Worm (Caenorhabditis elegans) whole organism, young adult: ENCODE results near the gene T05C12.1.

Experiments
- B0019.2 ChIP-seq: fragments of 200-800 bp; sonication (Bioruptor generic); conservative IDR thresholded peaks from 2 replicates; pipeline ENCODE4 v1.3.6; 2022; ENCODE audit warnings: missing genetic modification reagents, missing genetic modification characterization, missing compliant biosample characterization
- B0261.1 ChIP-seq: sonication (generic microtip); optimal IDR thresholded peaks from 2 replicates; lab custom pipeline; 2016; ENCODE audit warnings: mild to moderate bottlenecking, missing genetic modification characterization, moderate library complexity, missing compliant biosample characterization
- C17E4.6 ChIP-seq: fragments of 200-800 bp; sonication (Bioruptor generic); IDR thresholded peaks from 2 replicates; pipeline ENCODE4 v1.3.6; 2022; ENCODE audit warnings: missing genetic modification reagents, missing genetic modification characterization, missing compliant biosample characterization
- F57A8.1 ChIP-seq: fragments of 200-800 bp; sonication (Bioruptor generic); optimal IDR thresholded peaks from 2 replicates; lab custom pipeline; 2018; ENCODE audit warnings: mild to moderate bottlenecking, missing genetic modification characterization, moderate library complexity, missing compliant biosample characterization
- F57C9.4 ChIP-seq: sonication (generic microtip); optimal IDR thresholded peaks from 2 replicates; lab custom pipeline; 2017; ENCODE audit warnings: mild to moderate bottlenecking, missing genetic modification characterization, missing compliant biosample characterization
- K12H6.12 ChIP-seq: fragments of 200-800 bp; sonication (Bioruptor generic); optimal IDR thresholded peaks from 2 replicates; lab custom pipeline; 2018; ENCODE audit warnings: mild to moderate bottlenecking, missing genetic modification characterization, missing compliant biosample characterization
- T07F8.4 ChIP-seq: sonication (generic microtip); optimal IDR thresholded peaks from 2 replicates; lab custom pipeline; 2016; ENCODE audit warnings: mild to moderate bottlenecking, missing genetic modification characterization, moderate library complexity, missing compliant biosample characterization
- T26A5.8 ChIP-seq: sonication (generic microtip); optimal IDR thresholded peaks from 2 replicates; lab custom pipeline; 2016; ENCODE audit warnings: missing genetic modification characterization, missing compliant biosample characterization
- Y53F4B.3 ChIP-seq: fragments of 200-800 bp; sonication (Bioruptor generic); IDR thresholded peaks from 2 replicates; pipeline ENCODE4 v1.3.6; 2022; ENCODE audit warnings: missing genetic modification reagents, missing genetic modification characterization, missing compliant biosample characterization
- Y67H2A.10 ChIP-seq: fragments of 200-800 bp; sonication (Bioruptor generic); conservative IDR thresholded peaks from 2 replicates; pipeline ENCODE4 v1.3.6; 2022; ENCODE audit warnings: missing genetic modification reagents, missing genetic modification characterization, missing compliant biosample characterization
- Y79H2A.3 ChIP-seq: fragments of 200-800 bp; sonication (Bioruptor generic); conservative IDR thresholded peaks from 2 replicates; pipeline ENCODE4 v1.3.6; 2022; ENCODE audit warnings: missing genetic modification reagents, missing genetic modification characterization, missing compliant biosample characterization
- ZK185.1 ChIP-seq: sonication (generic microtip); optimal IDR thresholded peaks from 2 replicates; lab custom pipeline; 2016; ENCODE audit warnings: mild to moderate bottlenecking, missing genetic modification characterization, missing compliant biosample characterization; ENCODE audit not compliant: poor library complexity, severe bottlenecking
- aptf-2 ChIP-seq: fragments of 200-800 bp; sonication (Bioruptor generic); conservative IDR thresholded peaks from 2 replicates; pipeline ENCODE4 v1.3.6; 2022; ENCODE audit warnings: missing genetic modification reagents, missing genetic modification characterization, missing compliant biosample characterization
- atf-7 ChIP-seq: sonication (generic microtip); optimal IDR thresholded peaks from 2 replicates; lab custom pipeline; 2017; ENCODE audit warnings: mild to moderate bottlenecking, missing genetic modification characterization, missing compliant biosample characterization
- attf-3 ChIP-seq: fragments of 200-800 bp; sonication (Bioruptor generic); conservative IDR thresholded peaks from 2 replicates; pipeline ENCODE4 v1.3.6; 2022; ENCODE audit warnings: missing genetic modification reagents, missing genetic modification characterization, missing compliant biosample characterization
- attf-5 ChIP-seq: fragments of 200-800 bp; sonication (Bioruptor generic); optimal IDR thresholded peaks from 2 replicates; lab custom pipeline; 2018; ENCODE audit warnings: mild to moderate bottlenecking, missing genetic modification characterization, missing compliant biosample characterization
- bed-2 ChIP-seq: fragments of 200-800 bp; sonication (Bioruptor generic); IDR thresholded peaks from 2 replicates; pipeline ENCODE4 v1.3.6; 2022; ENCODE audit warnings: missing genetic modification reagents, missing genetic modification characterization, missing compliant biosample characterization
- cebp-1 ChIP-seq, 2 experiments: fragments of 200-800 bp in 1 of 2; sonication (Bioruptor generic) in 1 of 2; sonication (generic microtip) in 1 of 2; IDR thresholded peaks in 1 of 2; optimal IDR thresholded peaks in 1 of 2; 2 replicates each; pipeline versions ENCODE4 v1.3.6 to Lab custom; 2017 to 2022; ENCODE audit warnings: missing compliant biosample characterization in 2 of 2, missing genetic modification characterization in 2 of 2, mild to moderate bottlenecking in 1 of 2, missing genetic modification reagents in 1 of 2, moderate library complexity in 1 of 2
- ceh-100 ChIP-seq: fragments of 200-800 bp; sonication (Bioruptor generic); IDR thresholded peaks from 2 replicates; pipeline ENCODE4 v1.3.6; 2022; ENCODE audit warnings: missing genetic modification reagents, missing genetic modification characterization, missing compliant biosample characterization
- ceh-27 ChIP-seq: fragments of 200-800 bp; sonication (Bioruptor generic); optimal IDR thresholded peaks from 2 replicates; lab custom pipeline; 2018; ENCODE audit warnings: mild to moderate bottlenecking, missing genetic modification characterization, moderate library complexity, missing compliant biosample characterization
- ceh-79 ChIP-seq: sonication (generic microtip); optimal IDR thresholded peaks from 2 replicates; lab custom pipeline; 2017; ENCODE audit warnings: mild to moderate bottlenecking, missing genetic modification characterization, missing compliant biosample characterization
- ceh-91 ChIP-seq: fragments of 200-800 bp; sonication (Bioruptor generic); IDR thresholded peaks from 2 replicates; pipeline ENCODE4 v1.3.6; 2022; ENCODE audit warnings: missing genetic modification reagents, missing genetic modification characterization, missing compliant biosample characterization
- dox-1 ChIP-seq: fragments of 200-800 bp; sonication (Bioruptor generic); IDR thresholded peaks from 2 replicates; pipeline ENCODE4 v1.3.6; 2022; ENCODE audit warnings: missing genetic modification reagents, missing genetic modification characterization, missing compliant biosample characterization
- fkh-3 ChIP-seq: sonication (generic microtip); optimal IDR thresholded peaks from 2 replicates; lab custom pipeline; 2016; ENCODE audit warnings: mild to moderate bottlenecking, missing genetic modification characterization, missing compliant biosample characterization
- gei-17 ChIP-seq: fragments of 200-800 bp; sonication (Bioruptor generic); optimal IDR thresholded peaks from 2 replicates; lab custom pipeline; 2018; ENCODE audit warnings: mild to moderate bottlenecking, missing genetic modification characterization, missing compliant biosample characterization
- hlh-12 ChIP-seq: sonication (generic microtip); optimal IDR thresholded peaks from 2 replicates; lab custom pipeline; 2016; ENCODE audit warnings: missing genetic modification characterization, missing compliant biosample characterization
- hmg-20 ChIP-seq: fragments of 200-800 bp; sonication (Bioruptor generic); IDR thresholded peaks from 2 replicates; pipeline ENCODE4 v1.3.6; 2022; ENCODE audit warnings: missing genetic modification reagents, missing genetic modification characterization, missing compliant biosample characterization
- lir-1 ChIP-seq: fragments of 200-800 bp; sonication (Bioruptor generic); conservative IDR thresholded peaks from 2 replicates; pipeline ENCODE4 v1.3.6; 2022; ENCODE audit warnings: missing genetic modification reagents, missing genetic modification characterization, missing compliant biosample characterization
- lsy-27 ChIP-seq: sonication (generic microtip); optimal IDR thresholded peaks from 2 replicates; lab custom pipeline; 2017; ENCODE audit warnings: missing genetic modification characterization, mild to moderate bottlenecking, missing compliant biosample characterization, antibody characterized with exemption, missing genotype, borderline replicate concordance; ENCODE audit not compliant: insufficient read depth
- madf-10 ChIP-seq: sonication (generic microtip); optimal IDR thresholded peaks from 2 replicates; lab custom pipeline; 2016; ENCODE audit warnings: mild to moderate bottlenecking, missing genetic modification characterization, missing compliant biosample characterization
- madf-3 ChIP-seq: fragments of 200-800 bp; sonication (Bioruptor generic); IDR thresholded peaks from 2 replicates; pipeline ENCODE4 v1.3.6; 2022; ENCODE audit warnings: missing genetic modification reagents, missing genetic modification characterization, missing compliant biosample characterization
- madf-6 ChIP-seq: fragments of 200-800 bp; sonication (Bioruptor generic); IDR thresholded peaks from 2 replicates; pipeline ENCODE4 v1.3.6; 2022; ENCODE audit warnings: missing genetic modification reagents, missing genetic modification characterization, missing compliant biosample characterization
- mes-4 ChIP-seq: sonication (generic microtip); optimal IDR thresholded peaks from 2 replicates; lab custom pipeline; 2016; ENCODE audit warnings: missing genotype, missing genetic modification characterization, missing compliant biosample characterization
- nfya-1 ChIP-seq: sonication (generic microtip); optimal IDR thresholded peaks from 2 replicates; lab custom pipeline; 2017; ENCODE audit warnings: antibody characterized with exemption, missing compliant biosample characterization, missing genetic modification characterization, borderline replicate concordance; ENCODE audit not compliant: insufficient read depth
- nfya-2 ChIP-seq: fragments of 200-800 bp; sonication (Bioruptor generic); IDR thresholded peaks from 2 replicates; pipeline ENCODE4 v1.3.6; 2022; ENCODE audit warnings: missing genetic modification reagents, missing genetic modification characterization, missing compliant biosample characterization
- nhr-27 ChIP-seq: fragments of 200-800 bp; sonication (Bioruptor generic); optimal IDR thresholded peaks from 2 replicates; lab custom pipeline; 2018; ENCODE audit warnings: mild to moderate bottlenecking, missing genetic modification characterization, moderate library complexity, missing compliant biosample characterization
- pha-4 ChIP-seq: fragments of 150-350 bp; sonication (generic microtip); optimal IDR thresholded peaks from 2 replicates; lab custom pipeline; 2014; ENCODE audit warnings: missing biosample characterization, missing genetic modification reagents, missing genetic modification characterization
- sdz-38 ChIP-seq: sonication (generic microtip); optimal IDR thresholded peaks from 2 replicates; lab custom pipeline; 2016; ENCODE audit warnings: missing genotype, missing genetic modification characterization, missing compliant biosample characterization
- snpc-1.1 ChIP-seq: sonication (generic microtip); optimal IDR thresholded peaks from 2 replicates; lab custom pipeline; 2017; ENCODE audit warnings: missing genetic modification characterization, mild to moderate bottlenecking, missing compliant biosample characterization, antibody characterized with exemption, moderate library complexity, missing genotype, missing genetic modification reagents; ENCODE audit not compliant: insufficient read depth
- sptf-2 ChIP-seq: fragments of 200-800 bp; sonication (Bioruptor generic); optimal IDR thresholded peaks from 2 replicates; lab custom pipeline; 2018; ENCODE audit warnings: mild to moderate bottlenecking, missing genetic modification characterization, missing compliant biosample characterization
- tbx-9 ChIP-seq: sonication (generic microtip); optimal IDR thresholded peaks from 2 replicates; lab custom pipeline; 2016; ENCODE audit warnings: borderline replicate concordance, missing genetic modification characterization, inconsistent platforms, missing compliant biosample characterization
- unc-62 ChIP-seq: fragments of 150-350 bp; optimal IDR thresholded peaks from 2 replicates; lab custom pipeline; 2014; ENCODE audit warnings: missing biosample characterization, missing genetic modification reagents, missing genetic modification characterization
- xnd-1 ChIP-seq: sonication (generic microtip); optimal IDR thresholded peaks from 2 replicates; lab custom pipeline; 2016; ENCODE audit warnings: missing genotype, missing genetic modification reagents, missing genetic modification characterization, missing compliant biosample characterization
- ztf-18 ChIP-seq: sonication (generic microtip); optimal IDR thresholded peaks from 2 replicates; lab custom pipeline; 2016; ENCODE audit warnings: missing genotype, mild to moderate bottlenecking, missing genetic modification characterization, missing compliant biosample characterization
- ztf-22 ChIP-seq: fragments of 200-800 bp; sonication (Bioruptor generic); optimal IDR thresholded peaks from 2 replicates; lab custom pipeline; 2018; ENCODE audit warnings: mild to moderate bottlenecking, missing genetic modification characterization, moderate library complexity, missing compliant biosample characterization
- ztf-3 ChIP-seq: fragments of 200-800 bp; sonication (Bioruptor generic); optimal IDR thresholded peaks from 2 replicates; lab custom pipeline; 2018; ENCODE audit warnings: mild to moderate bottlenecking, missing genetic modification characterization, missing compliant biosample characterization
- ztf-6 ChIP-seq: fragments of 200-800 bp; sonication (Bioruptor generic); IDR thresholded peaks from 2 replicates; pipeline ENCODE4 v1.3.6; 2022; ENCODE audit warnings: missing genetic modification reagents, missing genetic modification characterization, missing compliant biosample characterization

The T05C12.1 gene

ce11 chrII:8185016-8185493 is 11.6 kb downstream of the T05C12.1 start, which contains the start of the genes mig-5 and cct-1 (continued):
- TF ChIP-seq attf-5 (peak; percentile 96), F57C9.4 (tag; lab: Kevin White, UChicago) (no peak), B0261.1 (no peak), ZK185.1 (peak; percentile 96), lir-1 (GFP tag; lab: Robert Waterston, UW) (peak; percentile 74), snpc-1.1 (tag; lab: Kevin White, UChicago) (peak; percentile 0), ceh-79 (no peak), nfya-2 (GFP tag; lab: Robert Waterston, UW) (no peak), madf-3 (peak; percentile 83; the same call in 1 of the 2 replicates), tbx-9 (tag; lab: Kevin White, UChicago) (no peak), sdz-38 (tag; lab: Kevin White, UChicago) (no peak), Y53F4B.3 (GFP tag; lab: Robert Waterston, UW) (no peak), ztf-22 (GFP tag; lab: Kevin White, UChicago) (no peak), Y67H2A.10 (GFP tag; lab: Robert Waterston, UW) (peak; percentile 54; the same call in 1 of the 2 replicates), madf-10 (peak; percentile 86), Y79H2A.3 (GFP tag; lab: Robert Waterston, UW) (no peak), fkh-3 (tag; lab: Kevin White, UChicago) (no peak), sptf-2 (no peak), T26A5.8 (no peak), cebp-1 (GFP tag; IDR thresholded peaks at IDR 0.05; lab: Robert Waterston, UW) (peak; percentile 52; the same call in 1 of the 2 replicates), cebp-1 (tag; optimal IDR thresholded peaks at IDR 0.05; lab: Kevin White, UChicago) (no peak), hmg-20 (peak; percentile 73; the same call in 1 of the 2 replicates), ceh-91 (peak; percentile 87), dox-1 (GFP tag; lab: Robert Waterston, UW) (peak; percentile 95), C17E4.6 (GFP tag; lab: Robert Waterston, UW) (peak; percentile 81), madf-6 (GFP tag; lab: Robert Waterston, UW) (peak; percentile 85), mes-4 (tag; lab: Kevin White, UChicago) (no peak), ztf-18 (peak; percentile 77), ztf-3 (GFP tag; lab: Kevin White, UChicago) (peak; percentile 27), ceh-100 (GFP tag; lab: Robert Waterston, UW) (peak; percentile 82), hlh-12 (tag; lab: Kevin White, UChicago) (no peak), F57A8.1 (GFP tag; lab: Kevin White, UChicago) (no peak), aptf-2 (GFP tag; lab: Robert Waterston, UW) (no peak), nfya-1 (tag; lab: Kevin White, UChicago) (no peak), B0019.2 (0 out of 2 replicates have a peak, but pooled peaks have one; percentile 22), nhr-27 (tag; lab: Kevin White, UChicago) (no peak), attf-3 (GFP tag; lab: Robert Waterston, UW) (peak; percentile 79), K12H6.12 (peak; percentile 77), lsy-27 (no peak), bed-2 (GFP tag; lab: Robert Waterston, UW) (no peak), ztf-6 (GFP tag; lab: Robert Waterston, UW) (no peak), xnd-1 (peak; percentile 16), gei-17 (GFP tag; lab: Kevin White, UChicago) (peak; percentile 64), ceh-27 (GFP tag; lab: Kevin White, UChicago) (peak; percentile 84), T07F8.4 (peak; percentile 9), pha-4 (tag; lab: Kevin White, UChicago) (peak; percentile 86), unc-62 (GFP tag; lab: Kevin White, UChicago) (no peak), atf-7 (peak; percentile 73)
